In genomic region chrII:6191293-6191692, ce11 we compare ENCODE assay signal across 2 worm cellular contexts.
TF ChIP-seq lines count a peak whose summit lies in the region.

TSS of gene fkh-8 (minus strand) at chrII:6191393.

TF ChIP-seq in whole organism, L1 larva, 84 proteins besides CTCF, POLR2A, EP300 and RAD21:
- TF ChIP-seq efl-1 (optimal IDR thresholded peaks at IDR 0.05; lab: Kevin White, UChicago) (no peak), efl-1 (GFP tag; optimal IDR thresholded peaks at IDR 0.05 in 1 of 2; lab: Kevin White, UChicago) (peak in 1 of 2 experiments; percentile 36), nhr-77 (tag; optimal IDR thresholded peaks at IDR 0.05; lab: Kevin White, UChicago) (no peak), lin-14 (GFP tag; optimal IDR thresholded peaks at IDR 0.05; lab: Kevin White, UChicago) (peak; percentile 4), pqm-1 (tag; optimal IDR thresholded peaks at IDR 0.05; lab: Kevin White, UChicago) (no peak)
TF ChIP-seq in whole organism, L1 larva: peak in this region for 2.

TF ChIP-seq in whole organism, late embryonic, 69 proteins besides CTCF, POLR2A, EP300 and RAD21:
- TF ChIP-seq ceh-48 (tag; optimal IDR thresholded peaks at IDR 0.05; lab: Kevin White, UChicago) (peak; percentile 64), hlh-30 (tag; optimal IDR thresholded peaks at IDR 0.05; lab: Kevin White, UChicago; ENCODE audit: insufficient read depth) (peak; percentile 2), ztf-16 (tag; optimal IDR thresholded peaks at IDR 0.05; lab: Kevin White, UChicago) (no peak)
TF ChIP-seq in whole organism, late embryonic: peak in this region for 2.
